Worm (Caenorhabditis elegans) whole organism, L3 larva: ENCODE data around the gene hal-3.

Experiments used
- R02D3.7 ChIP-seq: fragments of 150-350 bp; optimal IDR thresholded peaks from 2 replicates; lab custom pipeline; 2014; ENCODE audit warnings: missing biosample characterization, missing genetic modification characterization
- ZK546.5 ChIP-seq: sonication (generic microtip); optimal IDR thresholded peaks from 2 replicates; lab custom pipeline; 2017; ENCODE audit warnings: missing biosample characterization, missing genetic modification characterization
- aly-2 ChIP-seq: fragments of 150-350 bp; optimal IDR thresholded peaks from 2 replicates; lab custom pipeline; 2014; ENCODE audit warnings: missing biosample characterization, missing genetic modification characterization
- ama-1 ChIP-seq: fragments of 150-350 bp; optimal IDR thresholded peaks from 2 replicates; lab custom pipeline; 2018
- ceh-16 ChIP-seq: sonication (generic microtip); optimal IDR thresholded peaks from 2 replicates; lab custom pipeline; 2017; ENCODE audit warnings: missing biosample characterization, missing genetic modification characterization
- ceh-28 ChIP-seq: fragments of 150-350 bp; optimal IDR thresholded peaks from 2 replicates; lab custom pipeline; 2014; ENCODE audit warnings: missing biosample characterization, missing genetic modification reagents, missing genetic modification characterization
- ceh-9 ChIP-seq: sonication (generic microtip); optimal IDR thresholded peaks from 2 replicates; lab custom pipeline; 2018; ENCODE audit warnings: missing biosample characterization, missing genetic modification characterization
- daf-12 ChIP-seq: fragments of 150-350 bp; optimal IDR thresholded peaks from 2 replicates; lab custom pipeline; 2014; ENCODE audit warnings: missing biosample characterization, missing genetic modification reagents, missing genetic modification characterization
- egl-27 ChIP-seq: sonication (generic microtip); optimal IDR thresholded peaks from 4 replicates; lab custom pipeline; 2017; ENCODE audit warnings: missing biosample characterization, missing genetic modification reagents, missing genetic modification characterization
- egl-5 ChIP-seq: fragments of 150-350 bp; optimal IDR thresholded peaks from 2 replicates; lab custom pipeline; 2017; ENCODE audit warnings: missing biosample characterization, missing genetic modification reagents, missing genetic modification characterization, inconsistent platforms
- elt-1 ChIP-seq: fragments of 150-350 bp; optimal IDR thresholded peaks from 2 replicates; lab custom pipeline; 2014; ENCODE audit warnings: missing biosample characterization, missing genetic modification characterization
- elt-2 ChIP-seq: sonication (generic microtip); optimal IDR thresholded peaks from 2 replicates; lab custom pipeline; 2016; ENCODE audit warnings: missing genetic modification reagents, mild to moderate bottlenecking, missing genetic modification characterization, missing compliant biosample characterization
- elt-3 ChIP-seq, 3 experiments: fragments of 150-350 bp in 1 of 3; sonication (generic microtip) in 2 of 3; optimal IDR thresholded peaks; 2 replicates in 2 of 3; 4 replicates in 1 of 3; lab custom pipeline; 2014 to 2017; ENCODE audit warnings: missing biosample characterization in 3 of 3, missing genetic modification characterization in 3 of 3
- eor-1 ChIP-seq, 2 experiments: fragments of 150-350 bp; optimal IDR thresholded peaks; 2 replicates each; lab custom pipeline; 2014 to 2018; ENCODE audit warnings: missing biosample characterization in 2 of 2, missing genetic modification characterization in 2 of 2
- fkh-10 ChIP-seq: sonication (generic microtip); optimal IDR thresholded peaks from 2 replicates; lab custom pipeline; 2017; ENCODE audit warnings: missing biosample characterization, missing genetic modification reagents, missing genetic modification characterization
- fkh-2 ChIP-seq: fragments of 150-350 bp; optimal IDR thresholded peaks from 2 replicates; lab custom pipeline; 2014; ENCODE audit warnings: missing biosample characterization, missing genetic modification reagents, missing genetic modification characterization
- fos-1 ChIP-seq: fragments of 150-350 bp; optimal IDR thresholded peaks from 2 replicates; lab custom pipeline; 2014; ENCODE audit warnings: missing biosample characterization, missing genetic modification characterization
- hmg-11 ChIP-seq: sonication (generic microtip); optimal IDR thresholded peaks from 2 replicates; lab custom pipeline; 2016; ENCODE audit warnings: missing genetic modification characterization, missing compliant biosample characterization
- lin-15B ChIP-seq: fragments of 150-350 bp; optimal IDR thresholded peaks from 2 replicates; lab custom pipeline; 2014; ENCODE audit warnings: missing biosample characterization, missing genetic modification characterization
- lin-39 ChIP-seq: fragments of 150-350 bp; optimal IDR thresholded peaks from 2 replicates; lab custom pipeline; 2018; ENCODE audit warnings: missing biosample characterization, missing genetic modification reagents, missing genetic modification characterization
- lsy-12 ChIP-seq: sonication (generic microtip); optimal IDR thresholded peaks from 2 replicates; lab custom pipeline; 2016; ENCODE audit warnings: mild to moderate bottlenecking, missing genetic modification characterization, missing compliant biosample characterization
- mdl-1 ChIP-seq: fragments of 150-350 bp; optimal IDR thresholded peaks from 2 replicates; lab custom pipeline; 2014; ENCODE audit warnings: missing biosample characterization, missing genetic modification characterization
- mml-1 ChIP-seq: fragments of 150-350 bp; sonication (generic microtip); optimal IDR thresholded peaks from 3 replicates; lab custom pipeline; 2014; ENCODE audit warnings: missing biosample characterization, missing genetic modification characterization
- nfya-1 ChIP-seq: sonication (generic microtip); optimal IDR thresholded peaks from 2 replicates; lab custom pipeline; 2017; ENCODE audit warnings: missing genetic modification characterization, mild to moderate bottlenecking, missing compliant biosample characterization, antibody characterized with exemption, moderate library complexity; ENCODE audit not compliant: insufficient read depth
- nhr-11 ChIP-seq: fragments of 150-350 bp; optimal IDR thresholded peaks from 2 replicates; lab custom pipeline; 2014; ENCODE audit warnings: missing biosample characterization, missing genetic modification characterization
- nhr-23 ChIP-seq: fragments of 150-350 bp; optimal IDR thresholded peaks from 2 replicates; lab custom pipeline; 2014; ENCODE audit warnings: missing biosample characterization, missing genetic modification reagents, missing genetic modification characterization
- nhr-237 ChIP-seq: fragments of 150-350 bp; optimal IDR thresholded peaks from 2 replicates; lab custom pipeline; 2014; ENCODE audit warnings: missing biosample characterization, missing genetic modification characterization
- nhr-25 ChIP-seq: sonication (generic microtip); optimal IDR thresholded peaks from 2 replicates; lab custom pipeline; 2017; ENCODE audit warnings: missing biosample characterization, missing genetic modification characterization
- nhr-28 ChIP-seq: fragments of 150-350 bp; optimal IDR thresholded peaks from 2 replicates; lab custom pipeline; 2014; ENCODE audit warnings: missing biosample characterization, missing genetic modification characterization
- nhr-67 ChIP-seq: fragments of 150-350 bp; optimal IDR thresholded peaks from 2 replicates; lab custom pipeline; 2014; ENCODE audit warnings: missing biosample characterization, missing genetic modification characterization
- nhr-76 ChIP-seq: fragments of 150-350 bp; sonication (generic microtip); optimal IDR thresholded peaks from 5 replicates; lab custom pipeline; 2014; ENCODE audit warnings: missing biosample characterization, missing genetic modification characterization
- nhr-77 ChIP-seq: fragments of 150-350 bp; optimal IDR thresholded peaks from 2 replicates; lab custom pipeline; 2014; ENCODE audit warnings: missing biosample characterization, missing genetic modification characterization
- pha-4 ChIP-seq: fragments of 150-350 bp; optimal IDR thresholded peaks from 2 replicates; lab custom pipeline; 2014; ENCODE audit warnings: missing biosample characterization, missing genetic modification reagents, missing genetic modification characterization
- pqm-1 ChIP-seq: fragments of 150-350 bp; optimal IDR thresholded peaks from 2 replicates; lab custom pipeline; 2017; ENCODE audit warnings: missing biosample characterization, missing genetic modification characterization, inconsistent platforms
- snpc-4 ChIP-seq: fragments of 150-350 bp; optimal IDR thresholded peaks from 2 replicates; lab custom pipeline; 2014; ENCODE audit warnings: missing biosample characterization, missing genetic modification characterization
- tbx-2 ChIP-seq: sonication (generic microtip); optimal IDR thresholded peaks from 2 replicates; lab custom pipeline; 2016; ENCODE audit warnings: mild to moderate bottlenecking, missing genetic modification characterization, missing compliant biosample characterization
- unc-39 ChIP-seq: sonication (generic microtip); optimal IDR thresholded peaks from 4 replicates; lab custom pipeline; 2017; ENCODE audit warnings: missing biosample characterization, missing genetic modification characterization
- unc-62 ChIP-seq: fragments of 150-350 bp; sonication (generic microtip); optimal IDR thresholded peaks from 4 replicates; lab custom pipeline; 2014; ENCODE audit warnings: missing biosample characterization, missing genetic modification reagents, missing genetic modification characterization
- zag-1 ChIP-seq: fragments of 150-350 bp; optimal IDR thresholded peaks from 2 replicates; lab custom pipeline; 2014; ENCODE audit warnings: missing biosample characterization, missing genetic modification characterization

The hal-3 gene

ce11 chrII:9583461-9583860, 33.5 kb downstream of the hal-3 start, which contains the start of gene wee-1.1:
Gene wee-1.1, minus strand, starts transcription at chrII:9583561.
- TF ChIP-seq lsy-12 (tag; lab: Kevin White, UChicago) (no peak), R02D3.7 (tag; lab: Kevin White, UChicago) (no peak), nhr-11 (tag; lab: Kevin White, UChicago) (no peak), nhr-237 (tag; lab: Kevin White, UChicago) (no peak), nfya-1 (tag; lab: Kevin White, UChicago) (no peak), nhr-23 (tag; lab: Kevin White, UChicago) (no peak)

ce11 chrII:9577630-9578029, 39.3 kb downstream of the hal-3 start:
- peak; percentile 2 for TF ChIP-seq pha-4 (tag; lab: Kevin White, UChicago)
- no peak for TF ChIP-seq elt-2 (tag; lab: Kevin White, UChicago)

ce11 chrII:9576707-9577106, 40.2 kb downstream of the hal-3 start:
- TF ChIP-seq daf-12 (tag; lab: Kevin White, UChicago) (no peak), lin-39 (tag; lab: Kevin White, UChicago) (peak; percentile 64)

DNA sequence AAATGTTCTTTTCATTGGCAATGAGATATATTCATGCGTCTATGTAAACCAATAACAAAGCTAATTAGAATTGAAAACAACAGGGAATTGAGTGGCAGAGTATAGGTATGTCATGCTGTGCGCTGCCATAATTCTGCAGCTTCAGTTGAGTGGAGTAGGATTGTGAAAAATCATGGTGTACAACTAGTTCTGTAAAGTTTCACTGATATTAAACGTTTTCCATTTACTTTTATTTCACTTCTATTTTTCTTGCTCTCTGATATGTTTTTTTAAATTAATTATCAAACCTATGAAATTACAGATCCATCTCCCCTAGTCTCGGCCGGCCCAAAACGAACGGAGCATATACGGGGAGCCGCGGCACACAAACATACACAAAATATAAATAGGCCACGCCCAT, 41.3 kb downstream of the hal-3 start, which contains the start of gene exc-7:
Gene exc-7, plus strand, starts transcription at position 301 of the 400 bp plus-strand sequence.
- TF ChIP-seq nhr-77, result no peak
- no peak for TF ChIP-seq snpc-4
- no peak for TF ChIP-seq nhr-67 (tag; lab: Kevin White, UChicago)
- TF ChIP-seq lin-39 (tag; lab: Kevin White, UChicago), result no peak
- TF ChIP-seq ama-1 (lab: Kevin White, UChicago), result no peak
- TF ChIP-seq daf-12 (tag; lab: Kevin White, UChicago), result no peak
- no peak for TF ChIP-seq eor-1 (tag; optimal IDR thresholded peaks at IDR 0.05; lab: Kevin White, UChicago)
- TF ChIP-seq tbx-2 (tag; lab: Kevin White, UChicago), result no peak
- no peak for TF ChIP-seq aly-2
- no peak for TF ChIP-seq ceh-9 (tag; lab: Kevin White, UChicago)
- TF ChIP-seq lin-15B (tag; lab: Kevin White, UChicago), result no peak
- TF ChIP-seq fos-1 (tag; lab: Kevin White, UChicago), result no peak
- no peak for TF ChIP-seq elt-1 (tag; lab: Kevin White, UChicago)
- TF ChIP-seq nhr-23 (tag; lab: Kevin White, UChicago), result no peak
- no peak for TF ChIP-seq fkh-2 (tag; lab: Kevin White, UChicago)
- no peak for TF ChIP-seq R02D3.7 (tag; lab: Kevin White, UChicago)
- TF ChIP-seq zag-1 (tag; lab: Kevin White, UChicago), result no peak
- TF ChIP-seq elt-2 (tag; lab: Kevin White, UChicago), result no peak
- TF ChIP-seq egl-27 (tag; lab: Kevin White, UChicago), result no peak
- no peak for TF ChIP-seq ZK546.5 (tag; lab: Kevin White, UChicago)
- TF ChIP-seq, all 47 proteins: peak for 0

DNA sequence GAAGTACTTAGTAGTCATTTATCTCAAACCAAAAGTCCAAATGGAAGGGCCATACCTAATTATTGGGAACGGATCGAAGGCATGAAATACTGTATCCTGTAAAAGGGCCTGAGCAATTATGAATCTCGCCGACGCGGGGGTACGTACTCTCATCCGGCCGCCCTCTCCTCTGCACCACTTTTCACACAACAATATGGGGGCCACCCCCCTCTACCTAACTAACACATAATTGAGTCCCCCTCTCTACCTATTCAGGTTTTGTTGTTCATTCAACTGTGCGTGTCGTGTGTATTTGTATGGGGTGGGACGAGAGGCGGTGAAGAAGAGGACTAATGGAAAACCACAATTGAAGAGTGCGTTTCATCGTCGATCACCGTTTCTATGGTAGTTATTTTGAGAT, 42.5 kb downstream of the hal-3 start:
- no peak for TF ChIP-seq nhr-11 (tag; lab: Kevin White, UChicago)
- no peak for TF ChIP-seq elt-3 (tag; optimal IDR thresholded peaks at IDR 0.05; lab: Kevin White, UChicago)
- TF ChIP-seq daf-12 (tag; lab: Kevin White, UChicago), result no peak

DNA sequence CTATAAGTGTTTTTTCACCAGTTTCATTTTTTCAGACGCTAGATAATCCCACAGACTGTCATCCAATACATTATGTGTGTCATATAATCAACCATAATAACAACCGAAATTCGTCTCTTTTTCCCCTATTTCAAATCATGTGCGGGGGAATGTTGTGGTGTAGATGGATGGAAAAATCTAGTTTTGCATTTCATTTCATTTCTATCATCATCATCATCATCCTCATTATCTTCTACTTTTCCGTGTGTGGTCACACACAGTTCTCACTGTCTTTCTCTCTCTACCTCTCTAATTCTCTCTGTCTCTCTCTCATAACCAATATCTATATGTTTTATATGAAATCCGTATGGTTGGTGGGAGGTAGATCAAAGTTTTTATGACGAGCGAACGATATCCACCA, 43.5 kb downstream of the hal-3 start:
- TF ChIP-seq nhr-23 (tag; lab: Kevin White, UChicago), result peak; percentile 54
- no peak for TF ChIP-seq unc-62 (GFP tag; lab: Kevin White, UChicago)

DNA sequence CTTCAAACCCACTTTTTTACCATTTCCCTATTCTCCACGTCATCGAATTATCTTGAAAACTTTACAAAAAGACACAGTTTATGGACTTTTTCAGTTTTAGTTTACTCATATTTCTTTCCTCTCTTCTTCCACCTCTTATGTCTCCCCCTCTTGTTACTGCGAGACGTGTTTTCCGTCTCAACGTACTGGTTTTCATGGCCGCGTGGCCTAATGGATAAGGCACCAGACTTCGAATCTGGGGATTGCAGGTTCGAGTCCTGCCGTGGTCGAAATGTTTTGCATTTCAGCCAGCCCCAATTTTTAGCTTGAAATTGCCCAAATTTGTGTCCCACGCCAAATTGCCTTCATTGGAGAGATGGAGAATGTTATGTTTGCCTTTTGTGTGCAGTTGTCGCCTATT, 50.9 kb downstream of the hal-3 start:
- peak; percentile 23 for TF ChIP-seq unc-39 (tag; lab: Kevin White, UChicago)
- TF ChIP-seq ceh-9 (tag; lab: Kevin White, UChicago), result no peak
- no peak for TF ChIP-seq ceh-16 (tag; lab: Kevin White, UChicago)
- no peak for TF ChIP-seq nhr-67 (tag; lab: Kevin White, UChicago)
- peak; percentile 53 for TF ChIP-seq nhr-23 (tag; lab: Kevin White, UChicago)
- no peak for TF ChIP-seq pqm-1
- TF ChIP-seq ama-1 (lab: Kevin White, UChicago), result no peak
- no peak for TF ChIP-seq fkh-10 (GFP tag; lab: Kevin White, UChicago)
- no peak for TF ChIP-seq aly-2
- peak; percentile 63 for TF ChIP-seq hmg-11 (tag; lab: Kevin White, UChicago)
- TF ChIP-seq nhr-25 (tag; lab: Kevin White, UChicago), result peak; percentile 42
- TF ChIP-seq nhr-76 (tag; lab: Kevin White, UChicago), result no peak
- no peak for TF ChIP-seq nhr-28
- TF ChIP-seq mml-1 (tag; lab: Kevin White, UChicago), result no peak
- TF ChIP-seq ZK546.5 (tag; lab: Kevin White, UChicago), result no peak
- no peak for TF ChIP-seq lin-15B (tag; lab: Kevin White, UChicago)
- TF ChIP-seq egl-5 (tag; lab: Kevin White, UChicago), result no peak
- TF ChIP-seq egl-27 (tag; lab: Kevin White, UChicago), result no peak
- TF ChIP-seq lin-39 (tag; lab: Kevin White, UChicago), result no peak
- TF ChIP-seq lsy-12 (tag; lab: Kevin White, UChicago), result peak; percentile 70
- no peak for TF ChIP-seq nhr-237 (tag; lab: Kevin White, UChicago)
- no peak for TF ChIP-seq ceh-28 (tag; lab: Kevin White, UChicago)
- no peak for TF ChIP-seq eor-1 (tag; optimal IDR thresholded peaks at IDR 0.05; lab: Kevin White, UChicago)
- no peak for TF ChIP-seq mdl-1
- no peak for TF ChIP-seq tbx-2 (tag; lab: Kevin White, UChicago)
- peak; percentile 72 for TF ChIP-seq nhr-77
